Worm (Caenorhabditis elegans) whole organism, L1 larva: ENCODE results near the gene mvk-1.

Experiments used
- F16B12.6 ChIP-seq: fragments of 150-350 bp; optimal IDR thresholded peaks from 2 replicates; lab custom pipeline; 2014; ENCODE audit warnings: missing biosample characterization, missing genetic modification characterization
- Y116A8C.19 ChIP-seq: sonication (generic microtip); optimal IDR thresholded peaks from 2 replicates; lab custom pipeline; 2016; ENCODE audit warnings: missing compliant biosample characterization, missing genetic modification characterization, borderline replicate concordance
- aha-1 ChIP-seq: fragments of 150-350 bp; optimal IDR thresholded peaks from 2 replicates; lab custom pipeline; 2014; ENCODE audit warnings: missing biosample characterization, missing genetic modification characterization
- ama-1 ChIP-seq: fragments of 150-350 bp; optimal IDR thresholded peaks from 2 replicates; lab custom pipeline; 2014
- blmp-1 ChIP-seq: fragments of 150-350 bp; optimal IDR thresholded peaks from 2 replicates; lab custom pipeline; 2014; ENCODE audit warnings: missing biosample characterization, missing genetic modification characterization
- ceh-8 ChIP-seq: fragments of 200-800 bp; sonication (Bioruptor generic); optimal IDR thresholded peaks from 2 replicates; lab custom pipeline; 2018; ENCODE audit warnings: mild to moderate bottlenecking, missing genetic modification characterization, moderate library complexity, missing compliant biosample characterization
- ceh-88 ChIP-seq: fragments of 200-800 bp; sonication (Bioruptor generic); IDR thresholded peaks from 2 replicates; pipeline ENCODE4 v1.3.6; 2022; ENCODE audit warnings: missing genetic modification characterization, missing compliant biosample characterization
- ceh-90 ChIP-seq: sonication (generic microtip); optimal IDR thresholded peaks from 2 replicates; lab custom pipeline; 2016; ENCODE audit warnings: missing genetic modification characterization, missing compliant biosample characterization
- dpl-1 ChIP-seq, 3 experiments: fragments of 150-350 bp in 2 of 3; sonication (generic microtip) in 1 of 3; optimal IDR thresholded peaks; 2 replicates each; lab custom pipeline; 2014 to 2017; ENCODE audit warnings: missing biosample characterization in 3 of 3, missing genetic modification characterization in 3 of 3, missing genetic modification reagents in 3 of 3
- dsc-1 ChIP-seq: sonication (generic microtip); optimal IDR thresholded peaks from 2 replicates; lab custom pipeline; 2016; ENCODE audit warnings: mild to moderate bottlenecking, missing genetic modification characterization, missing compliant biosample characterization
- efl-1 ChIP-seq, 4 experiments: fragments of 150-350 bp; optimal IDR thresholded peaks in 3 of 4; peaks in 1 of 4; 1 replicate in 1 of 4; 2 replicates in 3 of 4; lab custom pipeline; 2014; ENCODE audit warnings: missing biosample characterization in 2 of 4, missing genetic modification characterization in 2 of 4, missing genetic modification reagents in 2 of 4
- efl-3 ChIP-seq: fragments of 200-800 bp; sonication (Bioruptor generic); optimal IDR thresholded peaks from 2 replicates; lab custom pipeline; 2018; ENCODE audit warnings: mild to moderate bottlenecking, missing genetic modification characterization, missing compliant biosample characterization
- elt-2 ChIP-seq: sonication (generic microtip); optimal IDR thresholded peaks from 2 replicates; lab custom pipeline; 2016; ENCODE audit warnings: missing genetic modification characterization, mild to moderate bottlenecking, inconsistent platforms, missing compliant biosample characterization, missing genetic modification reagents
- fkh-4 ChIP-seq: sonication (generic microtip); optimal IDR thresholded peaks from 2 replicates; lab custom pipeline; 2016; ENCODE audit warnings: missing compliant biosample characterization, missing genetic modification characterization, borderline replicate concordance
- isw-1 ChIP-seq: fragments of 200-800 bp; sonication (Bioruptor generic); IDR thresholded peaks from 2 replicates; pipeline ENCODE4 v1.3.6; 2022; ENCODE audit warnings: missing genetic modification characterization, missing compliant biosample characterization
- lin-39 ChIP-seq: fragments of 150-350 bp; optimal IDR thresholded peaks from 2 replicates; lab custom pipeline; 2014; ENCODE audit warnings: missing biosample characterization, missing genetic modification reagents, missing genetic modification characterization
- lir-3 ChIP-seq: sonication (generic microtip); optimal IDR thresholded peaks from 2 replicates; lab custom pipeline; 2016; ENCODE audit warnings: mild to moderate bottlenecking, missing genetic modification characterization, moderate library complexity, missing compliant biosample characterization; ENCODE audit not compliant: poor library complexity
- lsy-2 ChIP-seq, 2 experiments: fragments of 150-350 bp; optimal IDR thresholded peaks; 2 replicates each; lab custom pipeline; 2014; ENCODE audit warnings: missing biosample characterization in 2 of 2, missing genetic modification characterization in 2 of 2
- mab-9 ChIP-seq: fragments of 200-800 bp; sonication (Bioruptor generic); IDR thresholded peaks from 2 replicates; pipeline ENCODE4 v1.3.6; 2022; ENCODE audit warnings: missing genetic modification reagents, missing genetic modification characterization, missing compliant biosample characterization
- mef-2 ChIP-seq: fragments of 150-350 bp; optimal IDR thresholded peaks from 2 replicates; lab custom pipeline; 2014; ENCODE audit warnings: missing biosample characterization, missing genetic modification characterization
- mep-1 ChIP-seq: fragments of 150-350 bp; optimal IDR thresholded peaks from 2 replicates; lab custom pipeline; 2014; ENCODE audit warnings: missing biosample characterization, missing genetic modification characterization
- nhr-11 ChIP-seq: fragments of 150-350 bp; optimal IDR thresholded peaks from 2 replicates; lab custom pipeline; 2014; ENCODE audit warnings: missing biosample characterization, missing genetic modification characterization
- nhr-237 ChIP-seq: fragments of 150-350 bp; optimal IDR thresholded peaks from 2 replicates; lab custom pipeline; 2014; ENCODE audit warnings: missing biosample characterization, missing genetic modification characterization
- nhr-28 ChIP-seq: fragments of 150-350 bp; optimal IDR thresholded peaks from 2 replicates; lab custom pipeline; 2014; ENCODE audit warnings: missing biosample characterization, missing genetic modification characterization
- nhr-47 ChIP-seq: sonication (generic microtip); optimal IDR thresholded peaks from 2 replicates; lab custom pipeline; 2016; ENCODE audit warnings: mild to moderate bottlenecking, missing genetic modification characterization, moderate library complexity, missing compliant biosample characterization
- nhr-71 ChIP-seq: sonication (generic microtip); optimal IDR thresholded peaks from 2 replicates; lab custom pipeline; 2016; ENCODE audit warnings: mild to moderate bottlenecking, missing genetic modification characterization, moderate library complexity, missing compliant biosample characterization
- nhr-77 ChIP-seq: fragments of 150-350 bp; optimal IDR thresholded peaks from 2 replicates; lab custom pipeline; 2014; ENCODE audit warnings: missing biosample characterization, missing genetic modification characterization
- nhr-90 ChIP-seq: sonication (generic microtip); optimal IDR thresholded peaks from 2 replicates; lab custom pipeline; 2016; ENCODE audit warnings: mild to moderate bottlenecking, missing genetic modification characterization, missing compliant biosample characterization; ENCODE audit not compliant: poor library complexity
- rnt-1 ChIP-seq: sonication (generic microtip); optimal IDR thresholded peaks from 2 replicates; lab custom pipeline; 2016; ENCODE audit warnings: mild to moderate bottlenecking, missing genetic modification characterization, moderate library complexity, missing compliant biosample characterization
- snpc-4 ChIP-seq: fragments of 150-350 bp; optimal IDR thresholded peaks from 2 replicates; lab custom pipeline; 2014; ENCODE audit warnings: missing biosample characterization, missing genetic modification characterization
- sox-4 ChIP-seq: sonication (generic microtip); optimal IDR thresholded peaks from 2 replicates; lab custom pipeline; 2016; ENCODE audit warnings: missing genetic modification characterization, missing compliant biosample characterization
- tbx-2 ChIP-seq: sonication (generic microtip); optimal IDR thresholded peaks from 2 replicates; lab custom pipeline; 2016; ENCODE audit warnings: missing genetic modification characterization, missing compliant biosample characterization
- unc-130 ChIP-seq: fragments of 150-350 bp; optimal IDR thresholded peaks from 2 replicates; lab custom pipeline; 2017; ENCODE audit warnings: missing biosample characterization, missing genetic modification characterization, inconsistent platforms
- unc-86 ChIP-seq: sonication (generic microtip); optimal IDR thresholded peaks from 2 replicates; lab custom pipeline; 2016; ENCODE audit warnings: missing genetic modification characterization, missing compliant biosample characterization
- vab-15 ChIP-seq: sonication (generic microtip); optimal IDR thresholded peaks from 2 replicates; lab custom pipeline; 2017; ENCODE audit warnings: missing genotype, mild to moderate bottlenecking, missing genetic modification characterization, missing compliant biosample characterization
- xbp-1 ChIP-seq: sonication (generic microtip); optimal IDR thresholded peaks from 2 replicates; lab custom pipeline; 2016; ENCODE audit warnings: missing genetic modification characterization, missing compliant biosample characterization
- zip-4 ChIP-seq: fragments of 200-800 bp; sonication (Bioruptor generic); optimal IDR thresholded peaks from 2 replicates; lab custom pipeline; 2018; ENCODE audit warnings: mild to moderate bottlenecking, missing genetic modification characterization, moderate library complexity, missing compliant biosample characterization
- ztf-11 ChIP-seq, 2 experiments: sonication (generic microtip); optimal IDR thresholded peaks; 2 replicates each; lab custom pipeline; 2016 to 2017; ENCODE audit warnings: missing genetic modification characterization in 2 of 2, missing biosample characterization in 1 of 2, missing compliant biosample characterization in 1 of 2
- ztf-4 ChIP-seq: fragments of 150-350 bp; optimal IDR thresholded peaks from 2 replicates; lab custom pipeline; 2014; ENCODE audit warnings: missing biosample characterization, missing genetic modification characterization

The mvk-1 gene

ce11 chrIII:6178586-6178985 lies 42.5 kb upstream of the mvk-1 start, which contains the start of gene F42A10.7:
Gene F42A10.7, minus strand, starts transcription at chrIII:6178686.
- TF ChIP-seq ztf-4 (no peak), lin-39 (tag; lab: Kevin White, UChicago) (no peak), nhr-11 (tag; lab: Kevin White, UChicago) (no peak), lsy-2 (tag; optimal IDR thresholded peaks at IDR 0.05; lab: Kevin White, UChicago) (no peak), nhr-47 (no peak), snpc-4 (tag; lab: Kevin White, UChicago) (no peak), efl-1 (optimal IDR thresholded peaks at IDR 0.05; lab: Kevin White, UChicago) (no peak), efl-1 (GFP tag; optimal IDR thresholded peaks at IDR 0.05 in 1 of 2; lab: Kevin White, UChicago) (no peak)

DNA sequence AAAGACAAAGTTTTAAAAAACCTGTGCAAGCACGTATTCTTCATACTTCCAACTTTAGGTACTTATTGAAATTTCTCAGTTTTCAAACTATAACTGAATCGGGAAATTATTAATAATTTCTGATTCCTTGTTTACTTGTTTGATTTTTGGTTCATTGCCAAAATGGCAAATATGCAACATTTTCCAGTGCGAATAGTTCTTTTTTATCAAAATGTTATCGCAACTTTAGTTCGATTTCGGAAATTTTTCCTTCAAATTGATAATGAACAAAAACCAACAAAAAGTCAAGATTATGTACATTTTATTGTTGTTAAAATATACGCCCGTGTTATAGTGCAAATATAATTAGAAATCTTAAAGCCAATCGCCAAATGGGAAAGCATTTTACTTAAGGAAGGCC lies 41.6 kb upstream of the mvk-1 start:
- TF ChIP-seq ztf-11 (tag; optimal IDR thresholded peaks at IDR 0.05; lab: Kevin White, UChicago) (no peak), elt-2 (tag; lab: Kevin White, UChicago) (peak; percentile 33)

DNA sequence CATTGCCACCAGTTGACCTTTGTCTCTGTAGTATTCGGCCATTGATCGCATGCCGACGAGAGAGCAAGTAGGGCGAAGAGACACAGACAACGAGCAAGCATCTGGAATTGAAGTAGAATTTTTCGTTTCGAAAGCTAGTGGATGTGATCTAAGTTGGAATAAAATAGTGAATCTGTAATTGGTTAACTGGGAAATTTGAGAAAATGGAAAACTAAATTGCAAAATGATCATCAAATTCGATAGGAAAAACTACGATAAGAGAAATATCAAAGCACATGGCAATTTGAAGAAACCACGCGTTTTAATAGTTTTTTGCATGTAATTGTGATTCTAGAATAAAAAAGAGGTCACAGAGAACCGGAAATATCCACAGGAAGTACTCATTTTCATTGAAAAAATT lies 40.7 kb upstream of the mvk-1 start, which contains the start of gene F42A10.6:
Gene F42A10.6, minus strand, starts transcription at position 101 of the 400 bp plus-strand sequence.
- TF ChIP-seq isw-1 (no peak), ceh-8 (GFP tag; lab: Kevin White, UChicago) (no peak), tbx-2 (tag; lab: Kevin White, UChicago) (no peak), blmp-1 (tag; lab: Kevin White, UChicago) (no peak), unc-130 (no peak), nhr-77 (tag; lab: Kevin White, UChicago) (no peak), ceh-88 (GFP tag; lab: Robert Waterston, UW) (no peak), F16B12.6 (tag; lab: Kevin White, UChicago) (no peak), vab-15 (tag; lab: Kevin White, UChicago) (no peak), efl-3 (GFP tag; lab: Kevin White, UChicago) (no peak), nhr-47 (no peak), mef-2 (no peak), xbp-1 (tag; lab: Kevin White, UChicago) (no peak), ceh-90 (tag; lab: Kevin White, UChicago) (no peak), Y116A8C.19 (tag; lab: Kevin White, UChicago) (no peak)

ce11 chrIII:6176172-6176571 lies 40.1 kb upstream of the mvk-1 start:
- no peak for TF ChIP-seq dpl-1 (GFP tag; optimal IDR thresholded peaks at IDR 0.05; lab: Kevin White, UChicago)
- TF ChIP-seq unc-86 = no peak
- TF ChIP-seq aha-1 (tag; lab: Kevin White, UChicago) = no peak
- TF ChIP-seq Y116A8C.19 (tag; lab: Kevin White, UChicago) = no peak
- TF ChIP-seq vab-15 (tag; lab: Kevin White, UChicago) = no peak
- TF ChIP-seq nhr-28 (tag; lab: Kevin White, UChicago) = no peak
- no peak for TF ChIP-seq sox-4 (tag; lab: Kevin White, UChicago)
- no peak for TF ChIP-seq zip-4 (GFP tag; lab: Kevin White, UChicago)
- no peak for TF ChIP-seq ama-1 (lab: Kevin White, UChicago)
- TF ChIP-seq nhr-90 (tag; lab: Kevin White, UChicago) = no peak
- no peak for TF ChIP-seq rnt-1 (tag; lab: Kevin White, UChicago)
- TF ChIP-seq ztf-4 = no peak
- no peak for TF ChIP-seq nhr-11 (tag; lab: Kevin White, UChicago)
- no peak for TF ChIP-seq nhr-71 (tag; lab: Kevin White, UChicago)
- no peak for TF ChIP-seq nhr-237
- TF ChIP-seq mep-1 (tag; lab: Kevin White, UChicago) = no peak
- TF ChIP-seq mab-9 (GFP tag; lab: Robert Waterston, UW) = no peak
- TF ChIP-seq fkh-4 (tag; lab: Kevin White, UChicago) = no peak
- no peak for TF ChIP-seq lir-3 (tag; lab: Kevin White, UChicago)
- TF ChIP-seq dsc-1 (tag; lab: Kevin White, UChicago) = no peak
